Worm (Caenorhabditis elegans) whole organism, mixed stage, embryonic: ENCODE results near the gene glb-17.

ENCODE experiments used
- nhr-12 ChIP-seq: fragments of 150-350 bp; optimal IDR thresholded peaks from 2 replicates; lab custom pipeline; 2014; ENCODE audit warnings: missing biosample characterization, missing genetic modification characterization
- nhr-28 ChIP-seq: fragments of 150-350 bp; optimal IDR thresholded peaks from 2 replicates; lab custom pipeline; 2014; ENCODE audit warnings: missing biosample characterization, missing genetic modification characterization
- sem-2 ChIP-seq: fragments of 200-800 bp; sonication (Bioruptor generic); optimal IDR thresholded peaks from 2 replicates; lab custom pipeline; 2018; ENCODE audit warnings: mild to moderate bottlenecking, missing genetic modification characterization, missing compliant biosample characterization
- sptf-1 ChIP-seq: sonication (generic microtip); optimal IDR thresholded peaks from 2 replicates; lab custom pipeline; 2017; ENCODE audit warnings: mild to moderate bottlenecking, missing genetic modification characterization, moderate library complexity, missing compliant biosample characterization
- unc-62 ChIP-seq: fragments of 150-350 bp; optimal IDR thresholded peaks from 2 replicates; lab custom pipeline; 2014; ENCODE audit warnings: missing biosample characterization, missing genetic modification reagents, missing genetic modification characterization

DNA sequence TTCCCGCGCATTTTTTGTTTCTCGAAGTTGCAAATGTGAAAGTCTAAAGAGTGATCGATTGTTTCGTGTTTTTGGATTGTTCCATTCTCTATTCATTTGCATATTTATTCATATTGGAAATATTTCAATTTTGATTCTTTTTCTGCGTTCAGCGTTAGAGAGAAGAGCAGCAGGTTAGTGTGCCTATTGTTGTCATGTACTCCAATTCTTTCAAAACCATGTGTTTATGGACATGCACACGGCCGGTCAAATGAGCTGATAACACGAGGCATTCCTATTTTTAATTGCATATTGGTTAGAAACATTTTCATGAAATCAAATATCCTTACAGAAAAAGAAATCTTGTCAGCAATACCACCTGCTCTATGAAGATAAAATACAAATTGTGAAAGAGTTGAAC lies 45.2 kb downstream of the glb-17 start:
- TF ChIP-seq sem-2 (GFP tag; lab: Kevin White, UChicago) = no peak
- TF ChIP-seq sptf-1 (tag; lab: Kevin White, UChicago) = no peak
- no peak for TF ChIP-seq nhr-28 (tag; lab: Kevin White, UChicago)
- TF ChIP-seq unc-62 (GFP tag; lab: Kevin White, UChicago) = no peak
- no peak for TF ChIP-seq nhr-12 (tag; lab: Kevin White, UChicago)
